Fruit fly (Drosophila melanogaster): Measurements from ENCODE around the gene CG14692.

Gene CG14692

DNA sequence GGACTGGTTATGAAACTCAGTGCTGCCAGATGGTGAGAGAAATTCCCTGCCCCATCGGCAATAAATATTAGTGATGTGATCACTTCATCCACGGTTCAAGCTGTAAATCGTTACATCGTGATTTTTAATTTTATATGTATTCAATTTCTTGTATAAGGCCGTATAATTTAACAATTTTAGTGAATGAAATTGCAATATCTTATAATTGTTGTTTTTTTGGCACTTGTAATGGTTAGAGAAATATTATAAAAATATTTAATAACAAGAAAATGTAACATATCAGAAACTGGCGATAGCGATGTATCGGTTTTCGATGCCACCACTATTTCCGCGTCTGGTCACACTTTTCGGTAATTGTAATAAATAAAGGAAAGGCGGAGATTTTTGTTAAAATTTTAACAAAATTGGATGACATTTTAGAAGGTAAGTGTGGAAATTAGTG is 19.7 kb downstream of the CG14692 start, which contains the start of the genes mRpL37 and Rbp1 (continued):
- TF ChIP-seq CG9876 (GFP tag; optimal IDR thresholded peaks at IDR 0.05) (no peak), Pdp1 (GFP tag; optimal IDR thresholded peaks at IDR 0.05) (peak; percentile 82 to 89), CG4404 (GFP tag; IDR thresholded peaks at IDR 0.05) (peak; percentile 94), CG1792 (GFP tag; optimal IDR thresholded peaks at IDR 0.05) (no peak), YL-1 (GFP tag; optimal IDR thresholded peaks at IDR 0.05) (peak; percentile 76), z (GFP tag; IDR thresholded peaks at IDR 0.05) (no peak), CG15479 (GFP tag; optimal IDR thresholded peaks at IDR 0.05) (no peak), unpg (GFP tag; optimal IDR thresholded peaks at IDR 0.05) (peak; percentile 69), vvl (GFP tag; IDR thresholded peaks at IDR 0.05) (no peak; the same call in 1 of the 2 replicates), CG10565 (GFP tag; optimal IDR thresholded peaks at IDR 0.05) (no peak), CG15073 (GFP tag; optimal IDR thresholded peaks at IDR 0.05) (no peak), NFAT (GFP tag; IDR thresholded peaks at IDR 0.05) (peak; percentile 58; the same call in 1 of the 2 replicates), D (optimal IDR thresholded peaks at IDR 0.05) (no peak), D (GFP tag; optimal IDR thresholded peaks at IDR 0.05) (peak; percentile 62), Atf6 (GFP tag; IDR thresholded peaks at IDR 0.05) (no peak), CG17359 (tag; optimal IDR thresholded peaks at IDR 0.05) (peak; percentile 50), Aef1 (GFP tag; IDR thresholded peaks at IDR 0.05) (peak; percentile 88), rib (GFP tag; IDR thresholded peaks at IDR 0.05) (no peak), Rfx (GFP tag; IDR thresholded peaks at IDR 0.05) (peak; percentile 80), chinmo (GFP tag; IDR thresholded peaks at IDR 0.05; ENCODE audit: partially characterized antibody) (peak; percentile 66; the same call in 1 of the 4 replicates), Ssrp (tag; optimal IDR thresholded peaks at IDR 0.05) (peak; percentile 81), CG13296 (GFP tag; optimal IDR thresholded peaks at IDR 0.05) (peak; percentile 47), CG9932 (GFP tag; IDR thresholded peaks at IDR 0.05) (peak; percentile 91), CG3838 (GFP tag; optimal IDR thresholded peaks at IDR 0.05) (peak; percentile 1), H2.0 (GFP tag; IDR thresholded peaks at IDR 0.05) (no peak), cad (GFP tag; optimal IDR thresholded peaks at IDR 0.05) (no peak), CG31441 (GFP tag; IDR thresholded peaks at IDR 0.05) (peak; percentile 96), BEAF-32 (GFP tag; optimal IDR thresholded peaks at IDR 0.05) (peak; percentile 97), NfI (GFP tag; optimal IDR thresholded peaks at IDR 0.05) (peak; percentile 71), CG7786 (GFP tag; optimal IDR thresholded peaks at IDR 0.05) (peak; percentile 33), zen (tag; optimal IDR thresholded peaks at IDR 0.05) (peak; percentile 71), Sry-δ (GFP tag; optimal IDR thresholded peaks at IDR 0.05) (peak; percentile 85), fd3F (GFP tag; optimal IDR thresholded peaks at IDR 0.05) (peak; percentile 66), CG43689 (GFP tag; IDR thresholded peaks at IDR 0.05) (no peak), CG11560 (tag; IDR thresholded peaks at IDR 0.05) (no peak), wek (GFP tag; optimal IDR thresholded peaks at IDR 0.05) (no peak), Ptx1 (GFP tag; IDR thresholded peaks at IDR 0.05) (peak; percentile 91), Mes4 (GFP tag; optimal IDR thresholded peaks at IDR 0.05) (no peak), Awh (GFP tag; IDR thresholded peaks at IDR 0.05) (no peak), CG1602 (GFP tag; optimal IDR thresholded peaks at IDR 0.05) (peak; percentile 76), Hsf (GFP tag; optimal IDR thresholded peaks at IDR 0.05) (peak; percentile 80), cg (GFP tag; optimal IDR thresholded peaks at IDR 0.05) (no peak), Bdp1 (GFP tag; optimal IDR thresholded peaks at IDR 0.05) (peak; percentile 39), C15 (GFP tag; IDR thresholded peaks at IDR 0.05) (0 out of 3 replicates have a peak, but pooled peaks have one; percentile 48), CG15514 (GFP tag; optimal IDR thresholded peaks at IDR 0.05) (peak; percentile 53), Atf3 (GFP tag; optimal IDR thresholded peaks at IDR 0.05) (no peak), gsb-n (tag; optimal IDR thresholded peaks at IDR 0.05) (no peak), CG17568 (GFP tag; optimal IDR thresholded peaks at IDR 0.05) (no peak), sens-2 (GFP tag; IDR thresholded peaks at IDR 0.05) (no peak), bigmax (GFP tag; optimal IDR thresholded peaks at IDR 0.05) (no peak), Scr (GFP tag; IDR thresholded peaks at IDR 0.05; ENCODE audit: partially characterized antibody) (peak; percentile 99), CG12071 (GFP tag; optimal IDR thresholded peaks at IDR 0.05) (no peak)
